Fruit fly (Drosophila melanogaster): ENCODE results near the gene NLaz.

Gene NLaz

DNA sequence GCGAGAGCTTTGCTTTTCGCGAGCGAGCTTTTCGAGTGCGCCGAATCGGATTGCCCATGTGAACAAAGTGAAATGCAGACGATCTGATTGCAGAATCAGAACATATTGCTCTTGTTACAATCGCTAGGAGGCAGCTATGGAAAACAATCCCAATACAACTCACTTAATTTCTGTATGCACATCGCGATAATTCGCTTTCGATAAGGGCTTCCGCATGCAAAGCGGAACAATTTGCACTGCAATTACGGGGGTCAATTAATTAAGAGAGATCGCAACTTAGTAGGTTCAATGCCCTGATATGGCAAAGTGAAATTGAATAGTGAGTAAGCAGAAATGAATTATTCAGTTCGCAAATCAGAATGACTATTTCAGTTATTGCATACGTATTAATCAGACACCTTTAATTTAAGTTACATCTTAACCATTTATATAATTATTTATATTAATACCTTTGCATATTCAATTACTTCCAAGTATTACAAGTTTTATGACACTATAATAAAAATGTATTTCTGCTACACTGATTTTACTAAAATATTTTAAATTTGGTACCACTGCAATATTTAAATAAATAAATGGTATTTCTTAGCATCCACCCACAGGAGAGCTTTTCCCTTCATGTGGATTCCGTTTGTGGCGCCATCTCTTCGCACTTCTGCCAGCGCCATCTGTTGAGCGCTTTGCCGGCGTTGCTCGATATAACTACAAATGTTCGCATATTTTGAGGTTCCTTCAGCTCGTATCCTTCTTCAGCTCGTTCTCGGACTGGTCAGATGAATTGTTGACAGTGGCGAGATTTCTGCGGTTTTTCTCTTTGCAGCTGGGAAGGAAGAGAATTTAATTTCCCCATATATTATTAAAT is at the start of gene NLaz:
Gene NLaz (minus strand): TSS at position 51 of the 862 bp plus-strand sequence.
- TF ChIP-seq Myc (optimal IDR thresholded peaks at IDR 0.05) (no peak), h (optimal IDR thresholded peaks at IDR 0.05) (no peak), psq (optimal IDR thresholded peaks at IDR 0.05) (no peak), Sin3A (optimal IDR thresholded peaks at IDR 0.05) (no peak), ttk (optimal IDR thresholded peaks at IDR 0.05) (no peak), insv (optimal IDR thresholded peaks at IDR 0.05) (no peak)

DNA sequence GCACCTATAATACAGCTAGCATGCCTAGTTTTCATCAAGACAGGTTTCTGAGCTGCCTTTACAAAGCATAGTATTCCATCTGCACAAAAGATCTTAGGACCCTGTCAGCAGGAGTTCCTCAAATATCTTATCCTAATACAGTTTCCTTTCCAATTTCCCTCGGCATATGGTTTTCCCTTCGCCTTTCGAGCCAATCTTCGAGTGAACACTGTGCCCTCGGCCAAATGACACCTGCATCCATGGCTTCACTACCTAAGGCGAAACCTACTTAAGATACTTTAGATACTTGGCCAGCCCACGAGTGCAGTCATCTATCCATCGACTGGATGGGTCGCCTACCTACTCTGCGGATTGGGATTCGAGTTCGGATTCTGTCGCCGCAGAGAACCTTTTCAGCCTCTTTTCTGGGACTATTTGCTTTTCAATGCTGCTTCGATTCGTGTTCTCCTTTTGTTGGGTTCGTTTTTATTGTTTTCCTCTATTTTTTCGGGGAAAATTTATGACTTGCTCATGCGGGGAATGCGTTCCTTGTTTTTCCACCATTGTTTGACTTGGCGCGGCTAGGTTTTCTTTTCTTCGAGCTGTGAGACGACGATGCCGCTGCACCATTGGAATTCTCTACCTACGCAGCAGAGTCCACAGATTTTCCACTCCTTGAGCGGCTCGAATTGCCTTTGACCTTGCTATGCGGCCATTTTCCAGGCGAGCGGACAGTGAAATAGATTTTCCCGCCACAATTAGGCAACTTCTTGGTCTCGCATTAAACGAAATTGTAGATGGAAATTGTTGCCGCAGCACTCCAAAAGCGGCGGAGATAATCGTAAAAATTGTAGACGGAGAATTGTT is 49.4 kb upstream of the NLaz start:
- no peak for TF ChIP-seq Sin3A (optimal IDR thresholded peaks at IDR 0.05)
- TF ChIP-seq ttk (optimal IDR thresholded peaks at IDR 0.05): no peak
- TF ChIP-seq insv (optimal IDR thresholded peaks at IDR 0.05): no peak
- no peak for TF ChIP-seq h (optimal IDR thresholded peaks at IDR 0.05)
- TF ChIP-seq psq (optimal IDR thresholded peaks at IDR 0.05): no peak
- TF ChIP-seq Myc (optimal IDR thresholded peaks at IDR 0.05): no peak

DNA sequence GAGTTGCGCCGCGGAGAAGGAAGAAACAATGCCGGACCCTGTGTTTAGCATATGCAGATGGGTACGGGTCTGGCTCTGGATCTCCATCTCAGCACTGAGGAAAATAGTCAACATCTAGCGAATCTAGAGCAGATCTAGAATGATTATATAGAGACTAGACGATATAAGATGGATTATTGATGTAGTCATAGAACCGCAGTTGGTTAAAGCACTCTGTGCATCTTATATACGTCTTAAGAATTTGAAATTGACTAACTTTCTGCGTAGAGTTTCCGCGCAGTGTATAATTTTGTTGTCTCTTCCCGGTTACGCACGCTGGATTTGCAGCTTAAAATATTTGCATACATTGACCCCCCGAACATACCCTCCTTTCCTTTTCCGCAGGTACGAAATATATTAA is 48.1 kb upstream of the NLaz start:
- TF ChIP-seq Sin3A (optimal IDR thresholded peaks at IDR 0.05): no peak
- no peak for TF ChIP-seq Myc (optimal IDR thresholded peaks at IDR 0.05)
- no peak for TF ChIP-seq h (optimal IDR thresholded peaks at IDR 0.05)
- TF ChIP-seq insv (optimal IDR thresholded peaks at IDR 0.05): no peak
- TF ChIP-seq psq (optimal IDR thresholded peaks at IDR 0.05): no peak
- no peak for TF ChIP-seq ttk (optimal IDR thresholded peaks at IDR 0.05)

DNA sequence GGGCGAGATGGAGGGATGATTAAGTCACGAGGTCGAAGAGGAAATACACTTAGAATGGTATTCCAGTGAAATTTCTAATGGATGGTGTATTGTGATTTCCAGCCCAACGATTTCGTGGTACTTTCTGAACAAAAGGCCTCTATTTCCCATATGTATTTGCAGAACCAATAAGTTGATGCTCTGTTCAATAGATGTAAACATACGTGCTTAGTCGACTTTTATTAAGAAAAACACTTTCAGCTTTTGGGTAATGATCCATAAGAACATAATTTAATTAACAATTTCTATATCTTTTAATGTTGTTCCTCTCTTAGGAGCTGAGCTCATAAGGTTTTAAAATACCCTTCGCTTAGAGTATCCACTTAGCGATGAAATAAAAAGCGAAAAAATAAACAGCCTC is 44.0 kb upstream of the NLaz start:
- TF ChIP-seq Sin3A (optimal IDR thresholded peaks at IDR 0.05) (no peak), psq (optimal IDR thresholded peaks at IDR 0.05) (no peak), ttk (optimal IDR thresholded peaks at IDR 0.05) (no peak), h (optimal IDR thresholded peaks at IDR 0.05) (no peak), Myc (optimal IDR thresholded peaks at IDR 0.05) (no peak), insv (optimal IDR thresholded peaks at IDR 0.05) (no peak)

DNA sequence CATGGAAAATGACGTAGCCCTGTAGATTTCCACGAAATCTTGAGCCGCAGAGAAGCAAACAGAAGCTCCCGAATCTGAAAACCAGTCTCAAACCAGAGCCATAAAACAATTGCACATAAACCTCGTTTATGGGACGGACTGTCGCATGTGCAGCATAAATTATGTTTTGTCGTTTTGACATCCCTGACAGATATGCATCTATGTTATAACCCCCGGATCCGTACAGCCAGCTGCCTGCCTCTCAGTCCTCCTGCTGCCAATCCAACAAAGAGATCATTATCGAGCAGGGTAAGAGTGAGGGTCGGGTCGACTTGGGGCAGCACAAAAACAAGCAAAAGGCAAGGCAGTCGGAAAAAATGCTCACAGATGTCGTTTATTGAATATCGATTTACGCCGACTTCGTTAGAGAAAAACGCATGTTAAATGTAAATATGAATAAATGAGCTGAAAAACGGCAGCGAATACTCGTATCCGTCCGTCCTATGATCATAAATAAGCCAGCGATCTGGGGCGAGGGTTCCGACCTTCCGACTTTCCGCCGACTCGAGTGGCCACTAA is 43.4 kb upstream of the NLaz start:
- TF ChIP-seq Myc (optimal IDR thresholded peaks at IDR 0.05) (no peak), ttk (optimal IDR thresholded peaks at IDR 0.05) (no peak), Sin3A (optimal IDR thresholded peaks at IDR 0.05) (no peak), h (optimal IDR thresholded peaks at IDR 0.05) (no peak), psq (optimal IDR thresholded peaks at IDR 0.05) (no peak), insv (optimal IDR thresholded peaks at IDR 0.05) (no peak)

DNA sequence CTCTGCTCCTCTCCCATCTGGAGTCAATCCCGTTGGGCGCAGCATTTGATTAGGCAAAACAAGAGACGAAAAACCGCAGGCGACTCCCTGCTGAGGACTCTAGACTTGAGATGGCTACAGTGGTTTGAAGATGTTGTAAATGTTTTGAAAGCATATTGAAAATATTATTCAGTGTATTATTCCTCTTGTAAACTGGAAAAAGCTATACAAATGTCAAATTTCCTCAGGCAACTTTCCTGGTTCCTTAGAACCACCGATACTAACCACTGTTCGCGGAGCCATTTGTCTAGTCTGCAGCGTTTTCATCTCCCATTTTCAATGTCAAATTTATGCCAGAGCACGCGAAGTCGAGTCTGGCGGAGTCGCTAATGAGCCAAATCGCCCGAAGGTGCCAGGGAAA is 41.1 kb upstream of the NLaz start:
- TF ChIP-seq insv (optimal IDR thresholded peaks at IDR 0.05) (no peak), psq (optimal IDR thresholded peaks at IDR 0.05) (no peak), Sin3A (optimal IDR thresholded peaks at IDR 0.05) (no peak)

DNA sequence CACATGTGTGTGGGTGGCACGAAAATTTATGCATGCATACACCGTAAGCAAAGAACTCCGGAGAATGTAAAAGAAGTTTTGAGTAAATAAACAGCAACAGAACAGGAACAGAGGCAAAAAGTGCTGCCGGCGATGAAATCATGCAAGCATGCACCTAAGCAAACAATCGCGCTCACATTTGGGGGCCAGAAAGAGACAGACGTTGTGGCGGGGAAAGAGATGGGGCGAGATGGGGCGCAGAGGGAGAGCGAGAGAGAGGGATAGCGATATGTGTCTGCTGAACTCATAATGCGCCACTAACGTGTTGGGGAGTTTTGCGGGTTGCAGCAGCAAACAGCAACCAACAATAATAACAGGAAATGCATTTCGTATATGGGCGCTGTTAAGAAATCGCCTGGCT is 37.8 kb upstream of the NLaz start:
- TF ChIP-seq ttk (optimal IDR thresholded peaks at IDR 0.05) (no peak), psq (optimal IDR thresholded peaks at IDR 0.05) (no peak), Myc (optimal IDR thresholded peaks at IDR 0.05) (no peak), Sin3A (optimal IDR thresholded peaks at IDR 0.05) (no peak), insv (optimal IDR thresholded peaks at IDR 0.05) (no peak), h (optimal IDR thresholded peaks at IDR 0.05) (no peak)

DNA sequence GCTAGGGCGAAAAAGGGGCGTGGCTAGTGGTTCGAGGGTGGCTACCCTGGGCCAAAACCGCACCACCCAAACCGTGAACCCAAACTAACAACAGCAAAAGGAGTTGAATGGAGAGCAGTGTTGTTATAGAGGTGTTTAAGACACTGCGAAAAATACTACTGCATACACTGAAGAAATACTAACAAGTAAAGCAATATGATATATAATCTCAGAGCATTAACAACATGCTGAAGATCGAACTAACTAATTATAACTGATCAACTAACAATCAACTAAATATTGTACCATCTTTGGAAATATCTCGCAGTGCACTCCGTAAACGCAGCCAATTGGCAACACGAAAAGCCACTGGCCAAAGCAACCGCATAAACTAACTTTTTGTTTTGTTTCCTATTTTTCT is 32.0 kb upstream of the NLaz start:
- no peak for TF ChIP-seq ttk (optimal IDR thresholded peaks at IDR 0.05)
- no peak for TF ChIP-seq Sin3A (optimal IDR thresholded peaks at IDR 0.05)
- no peak for TF ChIP-seq h (optimal IDR thresholded peaks at IDR 0.05)
- TF ChIP-seq psq (optimal IDR thresholded peaks at IDR 0.05): no peak
- TF ChIP-seq Myc (optimal IDR thresholded peaks at IDR 0.05): no peak
- TF ChIP-seq insv (optimal IDR thresholded peaks at IDR 0.05): no peak

DNA sequence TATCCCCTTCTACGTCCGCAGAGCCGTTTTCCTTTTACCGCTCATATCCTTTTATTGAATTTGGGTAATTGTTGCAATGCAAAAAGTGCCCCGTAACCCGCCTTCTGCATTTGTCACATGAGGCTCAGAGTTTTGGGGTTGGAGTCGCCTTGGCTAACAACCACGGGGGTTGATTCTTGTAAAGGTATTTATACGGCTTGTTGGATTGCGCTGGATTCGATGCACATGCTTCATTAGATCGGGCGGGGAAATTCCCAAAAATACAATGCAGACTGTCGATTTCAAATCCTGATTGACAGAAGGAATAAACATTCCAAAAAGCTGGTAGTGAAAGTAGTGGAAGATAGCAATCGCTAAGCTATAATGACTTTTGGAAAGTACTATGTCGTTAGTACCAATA is 28.6 kb upstream of the NLaz start:
- TF ChIP-seq insv (optimal IDR thresholded peaks at IDR 0.05) (no peak), psq (optimal IDR thresholded peaks at IDR 0.05) (no peak), h (optimal IDR thresholded peaks at IDR 0.05) (no peak), Myc (optimal IDR thresholded peaks at IDR 0.05) (no peak), ttk (optimal IDR thresholded peaks at IDR 0.05) (no peak), Sin3A (optimal IDR thresholded peaks at IDR 0.05) (no peak)

DNA sequence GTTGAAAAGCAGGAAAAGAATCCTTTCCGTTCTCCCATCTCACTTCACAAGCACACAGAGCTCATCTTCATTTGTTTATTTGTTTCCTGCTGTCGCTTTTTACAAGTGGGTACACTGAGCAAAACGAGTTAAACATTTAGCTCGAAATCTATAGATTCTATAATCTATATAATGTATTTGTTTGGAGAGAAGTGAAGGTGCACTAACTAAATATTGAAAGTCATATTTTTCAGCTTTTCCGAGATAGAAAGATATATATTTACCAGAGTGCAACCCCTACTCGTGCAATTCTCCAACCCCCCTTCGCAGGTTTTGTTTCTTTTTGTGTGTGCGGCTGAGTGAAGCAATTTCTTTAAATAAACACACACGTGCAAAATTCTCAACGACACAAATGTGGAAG is 26.2 kb upstream of the NLaz start:
- no peak for TF ChIP-seq insv (optimal IDR thresholded peaks at IDR 0.05)
- TF ChIP-seq Myc (optimal IDR thresholded peaks at IDR 0.05): no peak
- no peak for TF ChIP-seq psq (optimal IDR thresholded peaks at IDR 0.05)
- no peak for TF ChIP-seq h (optimal IDR thresholded peaks at IDR 0.05)
- no peak for TF ChIP-seq Sin3A (optimal IDR thresholded peaks at IDR 0.05)
- no peak for TF ChIP-seq ttk (optimal IDR thresholded peaks at IDR 0.05)

DNA sequence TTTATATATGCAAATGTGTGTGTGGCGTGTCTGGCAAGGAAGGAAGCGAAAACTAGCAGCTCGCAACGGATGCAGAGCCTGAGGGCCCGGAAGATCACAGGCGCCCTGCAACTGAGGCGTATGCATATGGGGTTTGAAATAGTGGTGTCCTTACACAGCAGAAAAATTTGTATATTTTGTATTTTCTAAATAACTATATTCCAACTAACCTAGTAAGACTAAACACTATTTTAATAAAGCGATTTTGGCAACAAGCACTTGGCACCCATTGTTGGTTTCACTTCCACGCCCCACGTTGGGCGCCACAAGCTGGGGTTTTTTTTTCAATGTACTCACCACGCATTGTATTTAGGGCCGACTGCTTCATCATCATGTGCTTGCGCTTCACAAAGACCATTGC is 24.9 kb upstream of the NLaz start:
- no peak for TF ChIP-seq Sin3A (optimal IDR thresholded peaks at IDR 0.05)
- no peak for TF ChIP-seq h (optimal IDR thresholded peaks at IDR 0.05)
- no peak for TF ChIP-seq psq (optimal IDR thresholded peaks at IDR 0.05)

DNA sequence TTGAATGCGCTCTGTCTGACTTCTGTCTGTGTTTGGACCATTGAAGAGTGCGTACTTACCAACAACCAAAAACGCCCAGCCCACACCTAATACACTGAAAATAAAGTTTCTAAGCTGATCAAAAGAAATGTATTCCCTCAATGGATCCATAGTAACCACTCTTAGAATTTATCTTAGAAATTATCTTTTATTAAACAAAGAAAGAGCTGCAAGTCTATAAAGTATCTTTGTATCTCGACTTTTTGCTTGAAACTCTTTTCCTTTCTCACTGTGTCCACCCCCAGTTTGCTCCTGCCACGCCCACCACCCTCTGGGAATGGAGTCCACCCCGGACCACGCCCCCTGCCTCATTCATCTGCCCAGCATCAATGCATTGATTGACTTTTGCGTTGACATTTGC is 16.0 kb upstream of the NLaz start:
- TF ChIP-seq ttk (optimal IDR thresholded peaks at IDR 0.05) (no peak), Myc (optimal IDR thresholded peaks at IDR 0.05) (no peak), Sin3A (optimal IDR thresholded peaks at IDR 0.05) (no peak), h (optimal IDR thresholded peaks at IDR 0.05) (no peak), psq (optimal IDR thresholded peaks at IDR 0.05) (no peak), insv (optimal IDR thresholded peaks at IDR 0.05) (no peak)

Measured in Kc167 (cell line).